Worm (Caenorhabditis elegans) whole organism, midembryonic: ENCODE measurements around the gene srh-195.

Experiments used
- T22C8.4 ChIP-seq: fragments of 200-800 bp; sonication (Bioruptor generic); IDR thresholded peaks from 2 replicates; pipeline ENCODE4 v1.3.6; 2022; ENCODE audit warnings: missing genetic modification characterization, missing compliant biosample characterization
- cog-1 ChIP-seq: sonication (generic microtip); optimal IDR thresholded peaks from 2 replicates; lab custom pipeline; 2016; ENCODE audit warnings: missing genetic modification characterization, missing compliant biosample characterization
- flt-1 ChIP-seq: fragments of 200-800 bp; sonication (Bioruptor generic); IDR thresholded peaks from 2 replicates; pipeline ENCODE4 v1.3.6; 2022; ENCODE audit warnings: missing genetic modification characterization, missing compliant biosample characterization
- klf-2 ChIP-seq: fragments of 200-800 bp; sonication (Bioruptor generic); conservative IDR thresholded peaks from 2 replicates; pipeline ENCODE4 v1.3.6; 2022; ENCODE audit warnings: missing genetic modification reagents, missing genetic modification characterization, missing compliant biosample characterization
- med-1 ChIP-seq: sonication (generic microtip); optimal IDR thresholded peaks from 2 replicates; lab custom pipeline; 2017; ENCODE audit warnings: missing genetic modification characterization, mild to moderate bottlenecking, missing compliant biosample characterization, antibody characterized with exemption, missing genetic modification reagents; ENCODE audit not compliant: insufficient read depth
- ref-1 ChIP-seq: fragments of 200-800 bp; sonication (Bioruptor generic); conservative IDR thresholded peaks from 2 replicates; pipeline ENCODE4 v1.3.6; 2022; ENCODE audit warnings: missing genetic modification reagents, missing genetic modification characterization, missing compliant biosample characterization
- tab-1 ChIP-seq: fragments of 200-800 bp; sonication (Bioruptor generic); IDR thresholded peaks from 2 replicates; pipeline ENCODE4 v1.3.6; 2022; ENCODE audit warnings: missing genetic modification characterization, missing compliant biosample characterization
- ztf-23 ChIP-seq: fragments of 200-800 bp; sonication (Bioruptor generic); IDR thresholded peaks from 2 replicates; pipeline ENCODE4 v1.3.6; 2022; ENCODE audit warnings: missing genetic modification reagents, missing genetic modification characterization, missing compliant biosample characterization
- ztf-29 ChIP-seq: fragments of 200-800 bp; sonication (Bioruptor generic); IDR thresholded peaks from 2 replicates; pipeline ENCODE4 v1.3.6; 2022; ENCODE audit warnings: missing genetic modification reagents, missing genetic modification characterization, missing compliant biosample characterization

- TF ChIP-seq klf-2 (GFP tag; lab: Robert Waterston, UW) (no peak), flt-1 (GFP tag; lab: Robert Waterston, UW) (no peak), T22C8.4 (GFP tag; lab: Robert Waterston, UW) (no peak), tab-1 (GFP tag; lab: Robert Waterston, UW) (no peak), ref-1 (GFP tag; lab: Robert Waterston, UW) (no peak), med-1 (no peak), cog-1 (tag; lab: Kevin White, UChicago) (no peak), ztf-29 (GFP tag; lab: Robert Waterston, UW) (no peak), ztf-23 (GFP tag; lab: Robert Waterston, UW) (no peak)
These were observed 6.1 kb upstream of the srh-195 start for ce11 chrII:2122762-2123161.
